Fruit fly (Drosophila melanogaster) whole organism, embryonic: ENCODE data around the gene Dhdds.
A peak's percentile ranks its signal among the peaks of the same experiment; 100 is the strongest.

Experiments used
- Bteb2 ChIP-seq: fragments of 200-800 bp; sonication (Bioruptor generic); optimal IDR thresholded peaks from 2 replicates; lab custom pipeline; 2016; ENCODE audit warnings: missing biosample characterization, missing genetic modification characterization
- CG10959 ChIP-seq: fragments of 200-800 bp; sonication (Bioruptor generic); IDR thresholded peaks from 2 replicates; pipeline ENCODE4 v1.3.6; 2022; ENCODE audit warnings: missing biosample characterization, missing genetic modification characterization
- CG12659 ChIP-seq: fragments of 200-800 bp; sonication (Bioruptor generic); optimal IDR thresholded peaks from 3 replicates; lab custom pipeline; 2017; ENCODE audit warnings: mild to moderate bottlenecking, missing biosample characterization, missing genetic modification reagents, missing genetic modification characterization
- CG15011 ChIP-seq: fragments of 200-800 bp; sonication (Bioruptor generic); optimal IDR thresholded peaks from 3 replicates; lab custom pipeline; 2018; ENCODE audit warnings: missing biosample characterization, mild to moderate bottlenecking, missing genetic modification characterization
- CG15696 ChIP-seq: fragments of 200-800 bp; sonication (Bioruptor generic); optimal IDR thresholded peaks from 2 replicates; lab custom pipeline; 2019; ENCODE audit warnings: missing biosample characterization, mild to moderate bottlenecking, missing genetic modification characterization, moderate library complexity
- CG17328 ChIP-seq: fragments of 200-800 bp; sonication (Bioruptor generic); IDR thresholded peaks from 2 replicates; pipeline ENCODE4 v1.3.6; 2022; ENCODE audit warnings: missing biosample characterization, missing genetic modification characterization
- CG18011 ChIP-seq: fragments of 200-800 bp; sonication (Bioruptor generic); optimal IDR thresholded peaks from 2 replicates; lab custom pipeline; 2017; ENCODE audit warnings: missing biosample characterization, missing genetic modification characterization, mild to moderate bottlenecking, moderate library complexity, missing genotype
- CG2120 ChIP-seq: fragments of 200-800 bp; sonication (Bioruptor generic); optimal IDR thresholded peaks from 3 replicates; lab custom pipeline; 2016; ENCODE audit warnings: missing biosample characterization, missing genetic modification characterization
- CG2678 ChIP-seq: fragments of 200-800 bp; sonication (Bioruptor generic); optimal IDR thresholded peaks from 3 replicates; lab custom pipeline; 2019; ENCODE audit warnings: missing biosample characterization, mild to moderate bottlenecking, missing genetic modification characterization, moderate library complexity
- CG2875 ChIP-seq: fragments of 200-800 bp; sonication (Bioruptor generic); optimal IDR thresholded peaks from 2 replicates; lab custom pipeline; 2017; ENCODE audit warnings: missing biosample characterization, mild to moderate bottlenecking, missing genetic modification characterization, missing genetic modification reagents
- CG30020 ChIP-seq: fragments of 200-800 bp; optimal IDR thresholded peaks from 2 replicates; lab custom pipeline; 2019; ENCODE audit warnings: missing biosample characterization, mild to moderate bottlenecking, missing genetic modification characterization, moderate library complexity
- CG31224 ChIP-seq: fragments of 200-800 bp; sonication (Bioruptor generic); IDR thresholded peaks from 2 replicates; pipeline ENCODE4 v1.3.6; 2022; ENCODE audit warnings: missing biosample characterization, missing genetic modification characterization
- CG34224 ChIP-seq: fragments of 200-800 bp; sonication (Bioruptor generic); IDR thresholded peaks from 3 replicates; pipeline ENCODE4 v1.3.6; 2022; ENCODE audit warnings: missing biosample characterization, missing genetic modification characterization; ENCODE audit not compliant: partially characterized antibody
- CG42726 ChIP-seq: fragments of 200-800 bp; sonication (Bioruptor generic); IDR thresholded peaks from 2 replicates; pipeline ENCODE4 v1.3.6; 2022; ENCODE audit warnings: missing biosample characterization, missing genetic modification characterization; ENCODE audit not compliant: partially characterized antibody
- CG4282 ChIP-seq: fragments of 200-800 bp; sonication (Bioruptor generic); optimal IDR thresholded peaks from 2 replicates; lab custom pipeline; 2016; ENCODE audit warnings: missing biosample characterization, missing genetic modification characterization
- CG5180 ChIP-seq: fragments of 200-800 bp; sonication (Bioruptor generic); optimal IDR thresholded peaks from 3 replicates; lab custom pipeline; 2017; ENCODE audit warnings: missing biosample characterization, missing genetic modification characterization, mild to moderate bottlenecking, moderate library complexity, missing genetic modification reagents
- CG6689 ChIP-seq: fragments of 200-800 bp; sonication (Bioruptor generic); IDR thresholded peaks from 2 replicates; pipeline ENCODE4 v1.3.6; 2022; ENCODE audit warnings: missing biosample characterization, missing genetic modification characterization
- CG8089 ChIP-seq: fragments of 200-800 bp; sonication (Bioruptor generic); optimal IDR thresholded peaks from 3 replicates; lab custom pipeline; 2016; ENCODE audit warnings: missing biosample characterization, missing genetic modification characterization
- CG8281 ChIP-seq: fragments of 200-800 bp; sonication (Bioruptor generic); optimal IDR thresholded peaks from 2 replicates; lab custom pipeline; 2018; ENCODE audit warnings: missing biosample characterization, mild to moderate bottlenecking, missing genetic modification characterization, moderate library complexity
- CG8924 ChIP-seq: fragments of 200-800 bp; optimal IDR thresholded peaks from 3 replicates; lab custom pipeline; 2019; ENCODE audit warnings: missing biosample characterization, mild to moderate bottlenecking, missing genetic modification characterization, moderate library complexity
- CG8944 ChIP-seq: fragments of 200-800 bp; sonication (Bioruptor generic); optimal IDR thresholded peaks from 3 replicates; lab custom pipeline; 2016; ENCODE audit warnings: missing biosample characterization, missing genetic modification characterization
- CG9215 ChIP-seq: fragments of 200-800 bp; sonication (Bioruptor generic); IDR thresholded peaks from 2 replicates; pipeline ENCODE4 v1.3.6; 2022; ENCODE audit warnings: missing biosample characterization, missing genetic modification characterization
- Dip3 ChIP-seq: fragments of 200-800 bp; sonication (Bioruptor generic); optimal IDR thresholded peaks from 3 replicates; lab custom pipeline; 2016; ENCODE audit warnings: missing biosample characterization, missing genetic modification characterization
- Dll ChIP-seq: fragments of 200-800 bp; sonication (Bioruptor generic); IDR thresholded peaks from 4 replicates; pipeline ENCODE4 v1.3.6; 2022; ENCODE audit warnings: missing biosample characterization, missing genetic modification characterization; ENCODE audit not compliant: partially characterized antibody
- E2f2 ChIP-seq: fragments of 200-800 bp; sonication (Bioruptor generic); IDR thresholded peaks from 2 replicates; pipeline ENCODE4 v1.3.6; 2022; ENCODE audit warnings: missing biosample characterization, missing genetic modification characterization
- Eip74EF ChIP-seq, 2 experiments: fragments of 200-800 bp in 1 of 2; fragments of >200 bp in 1 of 2; sonication (Bioruptor generic) in 1 of 2; optimal IDR thresholded peaks; 2 replicates each; lab custom pipeline; 2017 to 2019; ENCODE audit warnings: missing biosample characterization in 2 of 2, missing genetic modification characterization in 2 of 2, mild to moderate bottlenecking in 1 of 2, moderate library complexity in 1 of 2
- Fer3 ChIP-seq: fragments of 200-800 bp; sonication (Bioruptor generic); optimal IDR thresholded peaks from 2 replicates; lab custom pipeline; 2018; ENCODE audit warnings: missing biosample characterization, mild to moderate bottlenecking, missing genetic modification characterization, moderate library complexity
- MTF-1 ChIP-seq: fragments of 200-800 bp; sonication (Bioruptor generic); optimal IDR thresholded peaks from 2 replicates; lab custom pipeline; 2018; ENCODE audit warnings: missing biosample characterization, mild to moderate bottlenecking, missing genetic modification characterization, borderline replicate concordance
- NC2β ChIP-seq: fragments of 200-800 bp; sonication (Bioruptor generic); optimal IDR thresholded peaks from 2 replicates; lab custom pipeline; 2016; ENCODE audit warnings: missing biosample characterization, missing genetic modification characterization
- Six4 ChIP-seq: fragments of 200-800 bp; sonication (Bioruptor generic); optimal IDR thresholded peaks from 2 replicates; lab custom pipeline; 2016; ENCODE audit warnings: missing biosample characterization, missing genetic modification characterization
- TFAM ChIP-seq: fragments of 200-800 bp; sonication (Bioruptor generic); optimal IDR thresholded peaks from 2 replicates; lab custom pipeline; 2017; ENCODE audit warnings: missing biosample characterization, missing genetic modification characterization, inconsistent platforms
- Trl ChIP-seq, 3 experiments: fragments of >200 bp in 2 of 3; fragments of 200-800 bp in 1 of 3; sonication (Bioruptor generic) in 1 of 3; optimal IDR thresholded peaks; 2 replicates in 1 of 3; 3 replicates in 2 of 3; lab custom pipeline; 2016 to 2017; ENCODE audit warnings: missing biosample characterization in 1 of 3, missing genetic modification characterization in 1 of 3
- Xbp1 ChIP-seq: fragments of 200-800 bp; sonication (Bioruptor generic); optimal IDR thresholded peaks from 3 replicates; lab custom pipeline; 2016; ENCODE audit warnings: missing biosample characterization, mild to moderate bottlenecking, missing genetic modification characterization
- az2 ChIP-seq: fragments of 200-800 bp; sonication (Bioruptor generic); optimal IDR thresholded peaks from 3 replicates; lab custom pipeline; 2016; ENCODE audit warnings: missing biosample characterization, missing genetic modification characterization
- danr ChIP-seq: fragments of 200-800 bp; sonication (Bioruptor generic); IDR thresholded peaks from 2 replicates; pipeline ENCODE4 v1.3.6; 2022; ENCODE audit warnings: missing biosample characterization, missing genetic modification characterization
- esg ChIP-seq: fragments of 200-800 bp; sonication (Bioruptor generic); conservative IDR thresholded peaks from 2 replicates; pipeline ENCODE4 v1.3.6; 2022; ENCODE audit warnings: missing biosample characterization, missing genetic modification characterization
- ftz-f1 ChIP-seq: fragments of 200-800 bp; sonication (Bioruptor generic); optimal IDR thresholded peaks from 2 replicates; lab custom pipeline; 2016; ENCODE audit warnings: missing biosample characterization, missing genetic modification characterization
- ham ChIP-seq: fragments of 200-800 bp; sonication (Bioruptor generic); IDR thresholded peaks from 2 replicates; pipeline ENCODE4 v1.3.6; 2022; ENCODE audit warnings: missing biosample characterization, missing genetic modification characterization
- her ChIP-seq: fragments of 200-800 bp; sonication (Bioruptor generic); optimal IDR thresholded peaks from 2 replicates; lab custom pipeline; 2016; ENCODE audit warnings: missing biosample characterization, missing genetic modification characterization
- knrl ChIP-seq: fragments of 200-800 bp; sonication (Bioruptor generic); IDR thresholded peaks from 3 replicates; pipeline ENCODE4 v1.3.6; 2022; ENCODE audit warnings: missing biosample characterization, missing genetic modification characterization; ENCODE audit not compliant: partially characterized antibody
- mld ChIP-seq: fragments of 200-800 bp; sonication (Bioruptor generic); IDR thresholded peaks from 3 replicates; pipeline ENCODE4 v1.3.6; 2022; ENCODE audit warnings: missing biosample characterization, missing genetic modification characterization; ENCODE audit not compliant: partially characterized antibody
- schlank ChIP-seq: fragments of 200-800 bp; sonication (Bioruptor generic); optimal IDR thresholded peaks from 2 replicates; lab custom pipeline; 2018; ENCODE audit warnings: missing biosample characterization, mild to moderate bottlenecking, missing genetic modification characterization
- sens ChIP-seq: fragments of 200-800 bp; sonication (Bioruptor generic); peaks from one replicate; lab custom pipeline; 2016; ENCODE audit warnings: missing biosample characterization, missing genetic modification characterization
- sim ChIP-seq: fragments of 200-800 bp; sonication (Bioruptor generic); IDR thresholded peaks from 2 replicates; pipeline ENCODE4 v1.3.6; 2022; ENCODE audit warnings: missing biosample characterization, missing genetic modification characterization
- tap ChIP-seq: fragments of 200-800 bp; optimal IDR thresholded peaks from 3 replicates; lab custom pipeline; 2019; ENCODE audit warnings: missing biosample characterization, mild to moderate bottlenecking, missing genetic modification characterization, moderate library complexity
- toy ChIP-seq: fragments of 200-800 bp; sonication (Bioruptor generic); IDR thresholded peaks from 2 replicates; pipeline ENCODE4 v1.3.6; 2022; ENCODE audit warnings: missing biosample characterization, missing genetic modification characterization
- vvl ChIP-seq: fragments of 200-800 bp; sonication (Bioruptor generic); IDR thresholded peaks from 2 replicates; pipeline ENCODE4 v1.3.6; 2022; ENCODE audit warnings: missing biosample characterization, missing genetic modification characterization
- wor ChIP-seq: fragments of 200-800 bp; sonication (Bioruptor generic); IDR thresholded peaks from 2 replicates; pipeline ENCODE4 v1.3.6; 2022; ENCODE audit warnings: missing biosample characterization, missing genetic modification characterization
- zfh1 ChIP-seq: fragments of 200-800 bp; sonication (Bioruptor generic); IDR thresholded peaks from 3 replicates; pipeline ENCODE4 v1.3.6; 2022; ENCODE audit warnings: missing biosample characterization, missing genetic modification characterization

Gene Dhdds

dm6 chrX:7968215-7968799 is 35.2 kb upstream of the Dhdds start, which contains the start of gene sws (continued):
- peak; percentile 45 for TF ChIP-seq CG8924 (tag; lab: Kevin White, UChicago)
- TF ChIP-seq schlank (tag; lab: Kevin White, UChicago), result no peak
- TF ChIP-seq Bteb2 (GFP tag; lab: Kevin White, UChicago), result no peak
- TF ChIP-seq sens, result no peak
- TF ChIP-seq Fer3 (tag; lab: Kevin White, UChicago), result peak; percentile 22
- TF ChIP-seq wor, result no peak
- no peak for TF ChIP-seq CG9215 (GFP tag; lab: Robert Waterston, UW)
- peak; percentile 63 for TF ChIP-seq CG2678
- no peak for TF ChIP-seq MTF-1 (GFP tag; lab: Kevin White, UChicago)
- peak; percentile 29 for TF ChIP-seq Six4 (GFP tag; lab: Kevin White, UChicago)
- TF ChIP-seq sim (GFP tag; lab: Robert Waterston, UW), result no peak
- TF ChIP-seq tap (tag; lab: Kevin White, UChicago), result no peak
- TF ChIP-seq CG8944 (GFP tag; lab: Kevin White, UChicago), result no peak
- TF ChIP-seq CG6689 (GFP tag; lab: Robert Waterston, UW), result peak; percentile 24; the same call in 1 of the 2 replicates
- no peak for TF ChIP-seq ham (GFP tag; lab: Robert Waterston, UW)
- TF ChIP-seq CG10959 (GFP tag; lab: Robert Waterston, UW), result no peak
- TF ChIP-seq CG12659 (GFP tag; lab: Kevin White, UChicago), result peak; percentile 46
- TF ChIP-seq CG17328 (GFP tag; lab: Robert Waterston, UW), result no peak
- no peak for TF ChIP-seq CG8089 (GFP tag; lab: Kevin White, UChicago)
- TF ChIP-seq toy (GFP tag; lab: Robert Waterston, UW), result no peak
- peak; percentile 71; the same call in 2 of the 3 replicates for TF ChIP-seq CG34224 (GFP tag; lab: Robert Waterston, UW)
- no peak for TF ChIP-seq CG4282 (GFP tag; lab: Kevin White, UChicago)
- no peak; the same call in 1 of the 2 replicates for TF ChIP-seq vvl (GFP tag; lab: Robert Waterston, UW)
- no peak for TF ChIP-seq CG30020 (tag; lab: Kevin White, UChicago)
- TF ChIP-seq Dll, result peak; percentile 69; the same call in 3 of the 4 replicates
- TF ChIP-seq zfh1 (GFP tag; lab: Robert Waterston, UW), result no peak
- TF ChIP-seq mld (GFP tag; lab: Robert Waterston, UW), result peak; percentile 66; the same call in 1 of the 3 replicates
- no peak for TF ChIP-seq CG42726 (GFP tag; lab: Robert Waterston, UW)
- no peak for TF ChIP-seq Trl (optimal IDR thresholded peaks at IDR 0.05; lab: Kevin White, UChicago)
- TF ChIP-seq Trl (GFP tag; optimal IDR thresholded peaks at IDR 0.05; lab: Kevin White, UChicago), result no peak
- no peak for TF ChIP-seq her (GFP tag; lab: Kevin White, UChicago)
- peak; percentile 53; the same call in 2 of the 3 replicates for TF ChIP-seq knrl (GFP tag; lab: Robert Waterston, UW)
- TF ChIP-seq danr, result no peak
- TF ChIP-seq Eip74EF (GFP tag; optimal IDR thresholded peaks at IDR 0.05; lab: Kevin White, UChicago), result no peak
- peak; percentile 50 for TF ChIP-seq CG2120
- TF ChIP-seq esg (GFP tag; lab: Robert Waterston, UW), result no peak
- no peak for TF ChIP-seq Dip3 (GFP tag; lab: Kevin White, UChicago)
- TF ChIP-seq ftz-f1 (GFP tag; lab: Kevin White, UChicago), result no peak
- peak; percentile 8 for TF ChIP-seq CG18011 (GFP tag; lab: Kevin White, UChicago)
- no peak for TF ChIP-seq az2 (GFP tag; lab: Kevin White, UChicago)
- no peak for TF ChIP-seq CG5180
- TF ChIP-seq CG15011 (GFP tag; lab: Kevin White, UChicago), result no peak
- TF ChIP-seq CG15696 (tag; lab: Kevin White, UChicago), result no peak
- TF ChIP-seq CG31224 (GFP tag; lab: Robert Waterston, UW), result no peak
- no peak for TF ChIP-seq CG8281 (tag; lab: Kevin White, UChicago)
- TF ChIP-seq E2f2 (GFP tag; lab: Robert Waterston, UW), result 0 out of 2 replicates have a peak, but pooled peaks have one; percentile 17
- TF ChIP-seq CG2875 (GFP tag; lab: Kevin White, UChicago), result no peak
- peak; percentile 43 for TF ChIP-seq Xbp1 (GFP tag; lab: Kevin White, UChicago)
- TF ChIP-seq NC2β (GFP tag; lab: Kevin White, UChicago), result no peak
- no peak for TF ChIP-seq TFAM
